Worm (Caenorhabditis elegans): ENCODE measurements around the gene cct-8.

cct-8 gene

DNA sequence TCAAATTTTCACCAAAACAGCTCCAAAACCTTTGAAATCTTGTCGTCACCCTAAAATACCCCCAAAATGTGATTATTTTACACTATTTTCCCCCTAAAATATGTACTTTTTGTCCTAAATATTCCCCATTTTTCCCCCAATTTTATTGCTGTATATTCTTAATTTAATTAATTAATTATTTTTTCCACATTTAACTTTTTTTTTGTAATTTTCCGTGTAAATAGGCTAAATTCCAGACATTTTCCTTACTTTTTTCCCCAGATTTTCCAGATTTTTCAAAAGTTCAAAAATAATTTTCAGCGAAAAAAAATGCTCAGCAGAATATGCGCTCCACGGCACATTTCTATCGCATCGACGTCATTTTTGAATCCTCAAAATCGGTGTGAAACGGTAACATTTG, 3.4 kb upstream of the cct-8 start, which contains the start of gene cox-18:
Gene cox-18, plus strand, starts transcription at position 301 of the 400 bp plus-strand sequence.
- no peak for TF ChIP-seq ztf-3 (GFP tag; optimal IDR thresholded peaks at IDR 0.05)
- TF ChIP-seq die-1 (tag; optimal IDR thresholded peaks at IDR 0.05) = no peak
- no peak for TF ChIP-seq ekl-4 (GFP tag; IDR thresholded peaks at IDR 0.05)
- TF ChIP-seq Y67H2A.10 (GFP tag; conservative IDR thresholded peaks at IDR 0.05) = no peak
- no peak for TF ChIP-seq Y95B8A.8 (GFP tag; IDR thresholded peaks at IDR 0.05)
- TF ChIP-seq athp-1 (tag; optimal IDR thresholded peaks at IDR 0.05) = no peak
- no peak for TF ChIP-seq madf-10 (tag; optimal IDR thresholded peaks at IDR 0.05)
- no peak for TF ChIP-seq ceh-40 (GFP tag; IDR thresholded peaks at IDR 0.05)
- no peak for TF ChIP-seq ets-4 (GFP tag; optimal IDR thresholded peaks at IDR 0.05)
- TF ChIP-seq repo-1 (tag; optimal IDR thresholded peaks at IDR 0.05) = no peak
- no peak for TF ChIP-seq K12H6.12 (tag; optimal IDR thresholded peaks at IDR 0.05)
- TF ChIP-seq cebp-2 (GFP tag; IDR thresholded peaks at IDR 0.05) = no peak
- no peak for TF ChIP-seq B0336.3 (GFP tag; IDR thresholded peaks at IDR 0.05)
- no peak for TF ChIP-seq rpc-1 (optimal IDR thresholded peaks at IDR 0.05)
- no peak for TF ChIP-seq rpc-1 (tag; optimal IDR thresholded peaks at IDR 0.05)
- no peak for TF ChIP-seq nfyb-1 (GFP tag; IDR thresholded peaks at IDR 0.05)

DNA sequence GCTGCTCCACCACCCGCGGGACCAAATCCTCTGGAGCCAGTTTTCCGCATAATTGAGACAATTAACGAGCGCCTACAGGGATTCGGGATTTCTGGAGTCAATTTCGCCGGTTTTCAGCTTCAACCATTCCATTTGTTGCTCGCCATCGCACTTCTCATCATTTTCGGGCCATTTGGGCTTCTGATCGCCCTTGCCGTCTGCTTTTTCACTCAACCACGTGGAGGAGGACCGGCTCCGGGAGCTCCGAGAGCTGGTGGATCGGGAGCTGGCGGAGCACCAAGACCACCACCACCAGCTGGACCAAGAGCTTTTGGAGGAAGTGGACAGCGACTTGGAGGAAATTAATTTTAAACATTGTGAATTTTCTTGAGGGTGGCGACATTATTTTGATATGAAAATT, 2.4 kb upstream of the cct-8 start:
- TF ChIP-seq zfh-2 (GFP tag; conservative IDR thresholded peaks at IDR 0.05) (peak; percentile 83), dpl-1 (GFP tag; optimal IDR thresholded peaks at IDR 0.05) (no peak), egrh-3 (GFP tag; IDR thresholded peaks at IDR 0.05) (peak; percentile 48; the same call in 1 of the 2 replicates), mes-4 (tag; optimal IDR thresholded peaks at IDR 0.05) (no peak)

- TF ChIP-seq nfyb-1 (GFP tag; IDR thresholded peaks at IDR 0.05) (0 out of 2 replicates have a peak, but pooled peaks have one; percentile 10), cebp-1 (GFP tag; IDR thresholded peaks at IDR 0.05) (no peak), cebp-1 (tag; optimal IDR thresholded peaks at IDR 0.05) (peak; percentile 15), B0261.1 (tag; optimal IDR thresholded peaks at IDR 0.05) (no peak), zfh-2 (GFP tag; conservative IDR thresholded peaks at IDR 0.05) (no peak)
Observed at ce11 chrIV:1086913-1087312, 6.8 kb downstream of the cct-8 start, which contains the start of gene csn-4. TSS of gene csn-4 (minus strand) at chrIV:1087013.

- TF ChIP-seq dox-1 (GFP tag; IDR thresholded peaks at IDR 0.05) (no peak), cebp-1 (GFP tag; IDR thresholded peaks at IDR 0.05) (no peak), cebp-1 (tag; optimal IDR thresholded peaks at IDR 0.05) (no peak), nhr-80 (tag; optimal IDR thresholded peaks at IDR 0.05) (peak; percentile 33), C17E4.6 (GFP tag; IDR thresholded peaks at IDR 0.05) (no peak), F33H1.4 (GFP tag; IDR thresholded peaks at IDR 0.05) (no peak), zim-3 (tag; optimal IDR thresholded peaks at IDR 0.05) (no peak)
Observed at ce11 chrIV:1075484-1075883, 18.2 kb downstream of the cct-8 start.

ce11 chrIV:1074069-1074468, 19.7 kb downstream of the cct-8 start:
- TF ChIP-seq F55B11.4 (tag; optimal IDR thresholded peaks at IDR 0.05; ENCODE audit: borderline replicate concordance, insufficient read depth) = no peak
- TF ChIP-seq nhr-179 (tag; optimal IDR thresholded peaks at IDR 0.05) = no peak
- TF ChIP-seq Y53G8AR.9 (GFP tag; conservative IDR thresholded peaks at IDR 0.05) = no peak
- no peak for TF ChIP-seq mxl-1 (tag; optimal IDR thresholded peaks at IDR 0.05)
- TF ChIP-seq mes-4 (tag; optimal IDR thresholded peaks at IDR 0.05) = no peak
- TF ChIP-seq pha-4 (tag; optimal IDR thresholded peaks at IDR 0.05) = no peak
- TF ChIP-seq aptf-2 (GFP tag; conservative IDR thresholded peaks at IDR 0.05) = no peak
- no peak for TF ChIP-seq tlf-1 (GFP tag; optimal IDR thresholded peaks at IDR 0.05)
- TF ChIP-seq C06A6.2 (GFP tag; conservative IDR thresholded peaks at IDR 0.05) = no peak
- no peak for TF ChIP-seq ceh-58 (GFP tag; IDR thresholded peaks at IDR 0.05)
- no peak for TF ChIP-seq mel-28 (tag; optimal IDR thresholded peaks at IDR 0.05; ENCODE audit: borderline replicate concordance)
- TF ChIP-seq hrde-1 (tag; optimal IDR thresholded peaks at IDR 0.05; ENCODE audit: borderline replicate concordance) = no peak
- TF ChIP-seq hlh-26 (GFP tag; conservative IDR thresholded peaks at IDR 0.05) = no peak

Data from whole organism, young adult.